Worm (Caenorhabditis elegans) whole organism, L4/young adult: ENCODE measurements around the gene fbxb-105.

Experiments
- W03F9.2 ChIP-seq: fragments of 150-350 bp; optimal IDR thresholded peaks from 2 replicates; lab custom pipeline; 2014; ENCODE audit warnings: missing biosample characterization, missing genetic modification characterization
- him-1 ChIP-seq: sonication (generic microtip); optimal IDR thresholded peaks from 2 replicates; lab custom pipeline; 2016; ENCODE audit warnings: missing genotype, missing genetic modification reagents, missing genetic modification characterization, missing compliant biosample characterization

DNA sequence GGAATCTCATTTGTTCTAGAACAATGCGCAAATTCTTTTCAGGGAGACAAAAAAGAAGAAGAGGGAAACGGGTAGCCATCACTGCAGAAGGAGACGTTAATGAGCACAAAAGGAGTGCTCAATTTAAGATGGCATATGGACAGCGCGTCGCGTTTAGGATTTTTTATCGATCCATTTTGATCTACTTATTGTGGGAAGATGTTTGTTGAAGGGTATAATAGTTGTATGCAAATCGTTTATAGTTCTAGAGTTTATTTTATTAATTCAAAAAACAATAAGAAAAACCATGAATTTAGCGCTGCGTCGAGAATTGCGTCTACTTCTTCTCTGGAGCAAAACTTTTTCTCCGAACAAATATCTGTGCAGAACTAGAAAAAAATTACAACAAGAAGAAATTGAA is 2.8 kb upstream of the fbxb-105 start, which contains the start of gene sdz-9:
- TF ChIP-seq W03F9.2 (tag; lab: Kevin White, UChicago) (no peak), him-1 (tag; lab: Kevin White, UChicago) (no peak)
